Worm (Caenorhabditis elegans): Measurements from ENCODE around the gene sra-11.

ce11 chrII:10949383-10949782 lies 39.3 kb upstream of the sra-11 start:
- no peak for TF ChIP-seq mep-1 (tag; optimal IDR thresholded peaks at IDR 0.05)
- TF ChIP-seq snpc-4 (tag; optimal IDR thresholded peaks at IDR 0.05), result no peak
- TF ChIP-seq zag-1 (tag; optimal IDR thresholded peaks at IDR 0.05), result no peak
- no peak for TF ChIP-seq nhr-85 (tag)
- TF ChIP-seq lin-39 (tag; optimal IDR thresholded peaks at IDR 0.05), result no peak
- TF ChIP-seq nhr-77 (tag; optimal IDR thresholded peaks at IDR 0.05), result no peak
- no peak for TF ChIP-seq skn-1 (tag; optimal IDR thresholded peaks at IDR 0.05)
- no peak for TF ChIP-seq nhr-237 (tag; optimal IDR thresholded peaks at IDR 0.05)
- TF ChIP-seq mab-9 (GFP tag; IDR thresholded peaks at IDR 0.05), result no peak
- no peak for TF ChIP-seq alr-1 (tag; optimal IDR thresholded peaks at IDR 0.05; ENCODE audit: borderline replicate concordance)

Measured in whole organism, L1 larva.